Fruit fly (Drosophila melanogaster) whole organism, embryonic: ENCODE results near the gene Or7a.
A peak's percentile ranks its signal among the peaks of the same experiment; 100 is the strongest.

Experiments
- Bgb ChIP-seq: fragments of 200-800 bp; sonication (Bioruptor generic); IDR thresholded peaks from 2 replicates; pipeline ENCODE4 v1.3.6; 2022; ENCODE audit warnings: missing biosample characterization, missing genetic modification characterization; ENCODE audit not compliant: partially characterized antibody
- CG10209 ChIP-seq: fragments of 200-800 bp; sonication (Bioruptor generic); optimal IDR thresholded peaks from 3 replicates; lab custom pipeline; 2017; ENCODE audit warnings: missing biosample characterization, mild to moderate bottlenecking, missing genetic modification characterization, missing genetic modification reagents
- CG11695 ChIP-seq: fragments of 200-800 bp; sonication (Bioruptor generic); IDR thresholded peaks from 3 replicates; pipeline ENCODE4 v1.3.6; 2022; ENCODE audit warnings: missing biosample characterization, missing genetic modification characterization
- CG11696 ChIP-seq: fragments of 200-800 bp; sonication (Bioruptor generic); IDR thresholded peaks from 2 replicates; pipeline ENCODE4 v1.3.6; 2022; ENCODE audit warnings: missing biosample characterization, missing genetic modification characterization
- CG11723 ChIP-seq: fragments of 200-800 bp; sonication (Bioruptor generic); optimal IDR thresholded peaks from 2 replicates; lab custom pipeline; 2017; ENCODE audit warnings: missing biosample characterization, mild to moderate bottlenecking, missing genetic modification characterization
- CG12391 ChIP-seq: fragments of 200-800 bp; sonication (Bioruptor generic); optimal IDR thresholded peaks from 3 replicates; lab custom pipeline; 2018; ENCODE audit warnings: missing biosample characterization, mild to moderate bottlenecking, missing genetic modification characterization, moderate library complexity
- CG13424 ChIP-seq: fragments of 200-800 bp; sonication (Bioruptor generic); optimal IDR thresholded peaks from 2 replicates; lab custom pipeline; 2019; ENCODE audit warnings: missing biosample characterization, mild to moderate bottlenecking, missing genetic modification characterization, moderate library complexity
- CG13775 ChIP-seq: fragments of 200-800 bp; sonication (Bioruptor generic); optimal IDR thresholded peaks from 3 replicates; lab custom pipeline; 2017; ENCODE audit warnings: missing biosample characterization, mild to moderate bottlenecking, missing genetic modification characterization
- CG15696 ChIP-seq: fragments of 200-800 bp; sonication (Bioruptor generic); optimal IDR thresholded peaks from 2 replicates; lab custom pipeline; 2019; ENCODE audit warnings: missing biosample characterization, mild to moderate bottlenecking, missing genetic modification characterization, moderate library complexity
- CG1602 ChIP-seq: fragments of 200-800 bp; sonication (Bioruptor generic); optimal IDR thresholded peaks from 3 replicates; lab custom pipeline; 2016; ENCODE audit warnings: missing biosample characterization, missing genetic modification characterization
- CG17328 ChIP-seq: fragments of 200-800 bp; sonication (Bioruptor generic); IDR thresholded peaks from 2 replicates; pipeline ENCODE4 v1.3.6; 2022; ENCODE audit warnings: missing biosample characterization, missing genetic modification characterization
- CG18599 ChIP-seq: fragments of 200-800 bp; sonication (Bioruptor generic); optimal IDR thresholded peaks from 3 replicates; lab custom pipeline; 2017; ENCODE audit warnings: missing biosample characterization, missing genetic modification characterization, mild to moderate bottlenecking, moderate library complexity, missing genetic modification reagents
- CG2199 ChIP-seq: fragments of 200-800 bp; sonication (Bioruptor generic); IDR thresholded peaks from 3 replicates; pipeline ENCODE4 v1.3.6; 2022; ENCODE audit warnings: missing biosample characterization, missing genetic modification characterization
- CG2712 ChIP-seq: fragments of 200-800 bp; optimal IDR thresholded peaks from 3 replicates; lab custom pipeline; 2019; ENCODE audit warnings: missing biosample characterization, mild to moderate bottlenecking, missing genetic modification characterization, moderate library complexity
- CG2875 ChIP-seq: fragments of 200-800 bp; sonication (Bioruptor generic); optimal IDR thresholded peaks from 2 replicates; lab custom pipeline; 2017; ENCODE audit warnings: missing biosample characterization, mild to moderate bottlenecking, missing genetic modification characterization, missing genetic modification reagents
- CG32532 ChIP-seq: fragments of 200-800 bp; sonication (Bioruptor generic); IDR thresholded peaks from 2 replicates; pipeline ENCODE4 v1.3.6; 2022; ENCODE audit warnings: missing biosample characterization, missing genetic modification characterization
- CG34422 ChIP-seq: fragments of 200-800 bp; sonication (Bioruptor generic); IDR thresholded peaks from 3 replicates; pipeline ENCODE4 v1.3.6; 2022; ENCODE audit warnings: missing biosample characterization, missing genetic modification characterization
- CG4328 ChIP-seq: fragments of 200-800 bp; sonication (Bioruptor generic); optimal IDR thresholded peaks from 3 replicates; lab custom pipeline; 2017; ENCODE audit warnings: missing biosample characterization, missing genetic modification reagents, missing genetic modification characterization
- CG4404 ChIP-seq: fragments of 200-800 bp; sonication (Bioruptor generic); IDR thresholded peaks from 2 replicates; pipeline ENCODE4 v1.3.6; 2022; ENCODE audit warnings: missing biosample characterization, missing genetic modification characterization
- CG4820 ChIP-seq: fragments of 200-800 bp; sonication (Bioruptor generic); optimal IDR thresholded peaks from 3 replicates; lab custom pipeline; 2016; ENCODE audit warnings: missing biosample characterization, missing genetic modification characterization
- CG6689 ChIP-seq: fragments of 200-800 bp; sonication (Bioruptor generic); IDR thresholded peaks from 2 replicates; pipeline ENCODE4 v1.3.6; 2022; ENCODE audit warnings: missing biosample characterization, missing genetic modification characterization
- CG9797 ChIP-seq: fragments of 200-800 bp; sonication (Bioruptor generic); optimal IDR thresholded peaks from 3 replicates; lab custom pipeline; 2018; ENCODE audit warnings: missing biosample characterization, mild to moderate bottlenecking, missing genetic modification characterization
- D19A ChIP-seq: fragments of 200-800 bp; optimal IDR thresholded peaks from 3 replicates; lab custom pipeline; 2019; ENCODE audit warnings: missing biosample characterization, mild to moderate bottlenecking, missing genetic modification characterization, moderate library complexity
- D19B ChIP-seq: fragments of 200-800 bp; sonication (Bioruptor generic); optimal IDR thresholded peaks from 2 replicates; lab custom pipeline; 2017; ENCODE audit warnings: missing biosample characterization, mild to moderate bottlenecking, missing genetic modification characterization
- Doc3 ChIP-seq: fragments of 200-800 bp; sonication (Bioruptor generic); IDR thresholded peaks from 3 replicates; pipeline ENCODE4 v1.3.6; 2022; ENCODE audit warnings: missing biosample characterization, missing genetic modification characterization; ENCODE audit not compliant: partially characterized antibody
- Fer1 ChIP-seq: fragments of 200-800 bp; sonication (Bioruptor generic); optimal IDR thresholded peaks from 2 replicates; lab custom pipeline; 2017; ENCODE audit warnings: missing biosample characterization, mild to moderate bottlenecking, missing genetic modification characterization
- HHEX ChIP-seq: fragments of 200-800 bp; sonication (Bioruptor generic); optimal IDR thresholded peaks from 3 replicates; lab custom pipeline; 2017; ENCODE audit warnings: missing biosample characterization, mild to moderate bottlenecking, missing genetic modification characterization, missing genetic modification reagents
- Med ChIP-seq: fragments of 200-800 bp; sonication (Bioruptor generic); peaks from one replicate; lab custom pipeline; 2016; ENCODE audit warnings: missing biosample characterization, missing genetic modification characterization, mild to moderate bottlenecking, inconsistent platforms, moderate library complexity
- Nf-YA ChIP-seq: fragments of 200-800 bp; sonication (Bioruptor generic); IDR thresholded peaks from 2 replicates; pipeline ENCODE4 v1.3.6; 2022; ENCODE audit warnings: missing biosample characterization, missing genetic modification characterization
- Rfx ChIP-seq: fragments of 200-800 bp; sonication (Bioruptor generic); IDR thresholded peaks from 2 replicates; pipeline ENCODE4 v1.3.6; 2022; ENCODE audit warnings: missing biosample characterization, missing genetic modification characterization
- Vsx1 ChIP-seq: fragments of 200-800 bp; sonication (Bioruptor generic); optimal IDR thresholded peaks from 2 replicates; lab custom pipeline; 2017; ENCODE audit warnings: missing biosample characterization, mild to moderate bottlenecking, missing genetic modification characterization, missing genetic modification reagents
- Xrp1 ChIP-seq: fragments of 200-800 bp; sonication (Bioruptor generic); IDR thresholded peaks from 2 replicates; pipeline ENCODE4 v1.3.6; 2022; ENCODE audit warnings: missing biosample characterization, missing genetic modification characterization
- bab2 ChIP-seq: fragments of 200-800 bp; sonication (Bioruptor generic); optimal IDR thresholded peaks from 2 replicates; lab custom pipeline; 2016; ENCODE audit warnings: missing biosample characterization, missing genetic modification characterization
- bsh ChIP-seq, 2 experiments: fragments of 200-800 bp; sonication (Bioruptor generic); optimal IDR thresholded peaks; 2 replicates each; lab custom pipeline; 2017 to 2018; ENCODE audit warnings: mild to moderate bottlenecking in 2 of 2, missing biosample characterization in 2 of 2, missing genetic modification characterization in 2 of 2, moderate library complexity in 1 of 2
- corto ChIP-seq: fragments of 200-800 bp; sonication (Bioruptor generic); optimal IDR thresholded peaks from 2 replicates; lab custom pipeline; 2016; ENCODE audit warnings: missing biosample characterization, mild to moderate bottlenecking, missing genetic modification characterization, moderate library complexity
- en ChIP-seq: fragments of 200-800 bp; sonication (Bioruptor generic); optimal IDR thresholded peaks from 2 replicates; lab custom pipeline; 2016; ENCODE audit warnings: missing biosample characterization, missing genetic modification characterization
- fd3F ChIP-seq: fragments of 200-800 bp; sonication (Bioruptor generic); optimal IDR thresholded peaks from 2 replicates; lab custom pipeline; 2018; ENCODE audit warnings: missing biosample characterization, mild to moderate bottlenecking, missing genetic modification characterization, moderate library complexity
- fd96Cb ChIP-seq: fragments of 200-800 bp; sonication (Bioruptor generic); optimal IDR thresholded peaks from 2 replicates; lab custom pipeline; 2018; ENCODE audit warnings: missing biosample characterization, mild to moderate bottlenecking, missing genetic modification characterization, moderate library complexity
- nerfin-1 ChIP-seq: fragments of 200-800 bp; sonication (Bioruptor generic); optimal IDR thresholded peaks from 3 replicates; lab custom pipeline; 2019; ENCODE audit warnings: missing biosample characterization, mild to moderate bottlenecking, missing genetic modification characterization, moderate library complexity
- org-1 ChIP-seq: fragments of 200-800 bp; sonication (Bioruptor generic); optimal IDR thresholded peaks from 2 replicates; lab custom pipeline; 2017; ENCODE audit warnings: missing biosample characterization, missing genetic modification characterization
- pita ChIP-seq: fragments of 200-800 bp; sonication (Bioruptor generic); optimal IDR thresholded peaks from 2 replicates; lab custom pipeline; 2017; ENCODE audit warnings: missing biosample characterization, mild to moderate bottlenecking, missing genetic modification characterization
- sens-2 ChIP-seq: fragments of 200-800 bp; sonication (Bioruptor generic); IDR thresholded peaks from 2 replicates; pipeline ENCODE4 v1.3.6; 2022; ENCODE audit warnings: missing biosample characterization, missing genetic modification characterization
- so ChIP-seq: fragments of 200-800 bp; sonication (Bioruptor generic); IDR thresholded peaks from 3 replicates; pipeline ENCODE4 v1.3.6; 2022; ENCODE audit warnings: missing biosample characterization, missing genetic modification characterization
- sob ChIP-seq: fragments of 200-800 bp; sonication (Bioruptor generic); IDR thresholded peaks from 2 replicates; pipeline ENCODE4 v1.3.6; 2022; ENCODE audit warnings: missing biosample characterization, missing genetic modification characterization
- tin ChIP-seq: fragments of 200-800 bp; sonication (Bioruptor generic); optimal IDR thresholded peaks from 3 replicates; lab custom pipeline; 2016; ENCODE audit warnings: missing biosample characterization, missing genetic modification characterization
- twi ChIP-seq: fragments of 200-800 bp; optimal IDR thresholded peaks from 2 replicates; lab custom pipeline; 2019; ENCODE audit warnings: missing biosample characterization, mild to moderate bottlenecking, missing genetic modification characterization, moderate library complexity
- vfl ChIP-seq: fragments of 200-800 bp; sonication (Bioruptor generic); optimal IDR thresholded peaks from 2 replicates; lab custom pipeline; 2016; ENCODE audit warnings: missing biosample characterization, missing genetic modification characterization
- zen ChIP-seq: fragments of 200-800 bp; sonication (Bioruptor generic); optimal IDR thresholded peaks from 3 replicates; lab custom pipeline; 2018; ENCODE audit warnings: missing biosample characterization, mild to moderate bottlenecking, missing genetic modification characterization, moderate library complexity
- zfh1 ChIP-seq: fragments of 200-800 bp; sonication (Bioruptor generic); IDR thresholded peaks from 3 replicates; pipeline ENCODE4 v1.3.6; 2022; ENCODE audit warnings: missing biosample characterization, missing genetic modification characterization

The Or7a gene

DNA sequence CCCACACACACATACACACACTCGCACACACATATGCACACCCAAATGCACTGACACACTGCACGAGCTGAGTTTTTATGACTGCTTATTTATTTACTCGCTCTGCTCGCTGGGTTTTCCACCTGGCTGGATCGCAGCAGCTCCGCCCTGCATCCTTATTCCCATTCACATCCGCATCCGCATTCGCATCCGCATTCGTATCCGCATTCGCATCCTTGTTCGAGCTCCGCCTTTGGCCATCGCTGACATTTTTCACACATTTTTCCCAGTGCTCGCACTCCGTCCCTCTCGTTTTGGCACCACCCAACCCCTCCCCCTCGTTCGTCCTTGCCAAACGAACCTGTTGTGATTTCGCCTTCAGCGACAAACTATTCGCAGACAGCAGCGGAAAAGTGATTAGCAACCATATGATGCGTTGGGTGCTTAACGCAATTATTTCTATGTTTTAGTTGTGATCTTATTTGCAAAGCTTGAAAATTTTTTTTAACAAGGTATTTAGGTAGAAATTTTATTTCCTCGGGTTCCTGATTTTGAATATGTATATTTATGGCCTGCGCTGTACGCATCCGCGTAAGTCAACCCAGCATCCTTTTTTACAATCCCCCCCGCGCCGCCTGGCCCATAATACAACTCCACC lies 45.7 kb upstream of the Or7a start (continued):
- TF ChIP-seq twi (tag; lab: Kevin White, UChicago) = peak; percentile 25
- no peak for TF ChIP-seq fd96Cb (tag; lab: Kevin White, UChicago)
- no peak for TF ChIP-seq CG9797 (GFP tag; lab: Kevin White, UChicago)
- peak; percentile 92 for TF ChIP-seq CG13775 (GFP tag; lab: Kevin White, UChicago)
- TF ChIP-seq HHEX (GFP tag; lab: Kevin White, UChicago) = peak; percentile 12
- no peak for TF ChIP-seq en (GFP tag; lab: Kevin White, UChicago)
- TF ChIP-seq nerfin-1 (tag; lab: Kevin White, UChicago) = no peak
- TF ChIP-seq Nf-YA (GFP tag; lab: Robert Waterston, UW) = no peak
- no peak for TF ChIP-seq CG2199 (GFP tag; lab: Robert Waterston, UW)
- peak; percentile 22 for TF ChIP-seq CG12391
- peak; percentile 11 for TF ChIP-seq CG4820 (GFP tag; lab: Kevin White, UChicago)
- TF ChIP-seq sob (GFP tag; lab: Robert Waterston, UW) = no peak
- peak; percentile 2 for TF ChIP-seq CG10209 (GFP tag; lab: Kevin White, UChicago)
- no peak for TF ChIP-seq Bgb (GFP tag; lab: Robert Waterston, UW)
- TF ChIP-seq org-1 (GFP tag; lab: Kevin White, UChicago) = no peak
- TF ChIP-seq bab2 (GFP tag; lab: Kevin White, UChicago) = peak; percentile 23
- TF ChIP-seq CG17328 (GFP tag; lab: Robert Waterston, UW) = no peak
- TF ChIP-seq CG15696 (tag; lab: Kevin White, UChicago) = peak; percentile 50
- TF ChIP-seq D19A = peak; percentile 9
- TF ChIP-seq vfl = no peak
- TF ChIP-seq CG11695 = 0 out of 3 replicates have a peak, but pooled peaks have one; percentile 29
- no peak for TF ChIP-seq pita (GFP tag; lab: Kevin White, UChicago)
- TF ChIP-seq so = no peak
- TF ChIP-seq CG4404 (GFP tag; lab: Robert Waterston, UW) = peak; percentile 50
- no peak for TF ChIP-seq Vsx1 (GFP tag; lab: Kevin White, UChicago)
- no peak for TF ChIP-seq D19B
- TF ChIP-seq Rfx (GFP tag; lab: Robert Waterston, UW) = peak; percentile 33; the same call in 1 of the 2 replicates
- TF ChIP-seq tin (GFP tag; lab: Kevin White, UChicago) = peak; percentile 0
- TF ChIP-seq CG32532 = 0 out of 2 replicates have a peak, but pooled peaks have one; percentile 26
- peak; percentile 37 for TF ChIP-seq CG2712
- peak; percentile 77 for TF ChIP-seq CG11696
- peak; percentile 32; the same call in 1 of the 2 replicates for TF ChIP-seq sens-2 (GFP tag; lab: Robert Waterston, UW)
- TF ChIP-seq CG13424 (tag; lab: Kevin White, UChicago) = peak; percentile 8
- peak; percentile 3 for TF ChIP-seq Fer1 (GFP tag; lab: Kevin White, UChicago)
- no peak for TF ChIP-seq fd3F (GFP tag; lab: Kevin White, UChicago)
- TF ChIP-seq corto (GFP tag; lab: Kevin White, UChicago) = no peak
- TF ChIP-seq CG6689 (GFP tag; lab: Robert Waterston, UW) = peak; percentile 40; the same call in 1 of the 2 replicates
- no peak for TF ChIP-seq CG2875 (GFP tag; lab: Kevin White, UChicago)
- peak; percentile 75 for TF ChIP-seq Med (GFP tag; lab: Kevin White, UChicago)
- no peak for TF ChIP-seq CG11723 (GFP tag; lab: Kevin White, UChicago)
- TF ChIP-seq zfh1 (GFP tag; lab: Robert Waterston, UW) = peak; percentile 68; the same call in 2 of the 3 replicates
- TF ChIP-seq zen (tag; lab: Kevin White, UChicago) = peak; percentile 39
- peak; percentile 42 for TF ChIP-seq CG18599 (GFP tag; lab: Kevin White, UChicago)
- TF ChIP-seq CG4328 (GFP tag; lab: Kevin White, UChicago) = no peak
- peak; percentile 42; the same call in 1 of the 3 replicates for TF ChIP-seq CG34422 (GFP tag; lab: Robert Waterston, UW)
- no peak for TF ChIP-seq CG1602 (GFP tag; lab: Kevin White, UChicago)
- no peak for TF ChIP-seq Doc3 (GFP tag; lab: Robert Waterston, UW)
- TF ChIP-seq bsh (GFP tag; optimal IDR thresholded peaks at IDR 0.05; lab: Kevin White, UChicago) = peak; percentile 12 to 49
- TF ChIP-seq Xrp1 (GFP tag; lab: Robert Waterston, UW) = peak; percentile 66
